Worm (Caenorhabditis elegans) whole organism, late embryonic: Measurements from ENCODE around the gene clc-7.

ENCODE experiments used
- C38D4.7 ChIP-seq: fragments of 200-800 bp; sonication (Bioruptor generic); optimal IDR thresholded peaks from 2 replicates; lab custom pipeline; 2018; ENCODE audit warnings: mild to moderate bottlenecking, missing genetic modification characterization, moderate library complexity, missing compliant biosample characterization
- K02D7.2 ChIP-seq: sonication (generic microtip); optimal IDR thresholded peaks from 2 replicates; lab custom pipeline; 2017; ENCODE audit warnings: mild to moderate bottlenecking, missing genetic modification characterization, missing compliant biosample characterization
- Y22D7AL.16 ChIP-seq: sonication (generic microtip); optimal IDR thresholded peaks from 2 replicates; lab custom pipeline; 2016; ENCODE audit warnings: missing genetic modification characterization, missing compliant biosample characterization
- ceh-14 ChIP-seq: sonication (generic microtip); optimal IDR thresholded peaks from 2 replicates; lab custom pipeline; 2016; ENCODE audit warnings: missing genotype, missing genetic modification characterization, missing compliant biosample characterization
- ceh-18 ChIP-seq: sonication (generic microtip); optimal IDR thresholded peaks from 2 replicates; lab custom pipeline; 2016; ENCODE audit warnings: missing genetic modification characterization, missing compliant biosample characterization
- ceh-31 ChIP-seq: sonication (generic microtip); optimal IDR thresholded peaks from 2 replicates; lab custom pipeline; 2016; ENCODE audit warnings: missing genetic modification characterization, missing compliant biosample characterization
- ceh-45 ChIP-seq: fragments of 200-800 bp; sonication (Bioruptor generic); IDR thresholded peaks from 2 replicates; pipeline ENCODE4 v1.3.6; 2022; ENCODE audit warnings: missing genetic modification reagents, missing genetic modification characterization, missing compliant biosample characterization
- ceh-48 ChIP-seq: sonication (generic microtip); optimal IDR thresholded peaks from 2 replicates; lab custom pipeline; 2016; ENCODE audit warnings: missing genetic modification characterization, inconsistent platforms, missing compliant biosample characterization
- che-1 ChIP-seq: sonication (generic microtip); optimal IDR thresholded peaks from 2 replicates; lab custom pipeline; 2016; ENCODE audit warnings: mild to moderate bottlenecking, missing genetic modification characterization, missing compliant biosample characterization
- dve-1 ChIP-seq: sonication (generic microtip); optimal IDR thresholded peaks from 2 replicates; lab custom pipeline; 2017; ENCODE audit warnings: antibody characterized with exemption, mild to moderate bottlenecking, missing genetic modification characterization, missing compliant biosample characterization
- elt-4 ChIP-seq: sonication (generic microtip); optimal IDR thresholded peaks from 2 replicates; lab custom pipeline; 2016; ENCODE audit warnings: missing genetic modification characterization, missing compliant biosample characterization
- ets-4 ChIP-seq: sonication (generic microtip); optimal IDR thresholded peaks from 2 replicates; lab custom pipeline; 2016; ENCODE audit warnings: missing genetic modification characterization, missing compliant biosample characterization
- fax-1 ChIP-seq: sonication (generic microtip); optimal IDR thresholded peaks from 2 replicates; lab custom pipeline; 2016; ENCODE audit warnings: missing genotype, missing genetic modification characterization, missing compliant biosample characterization
- fkh-10 ChIP-seq: fragments of 150-350 bp; optimal IDR thresholded peaks from 2 replicates; lab custom pipeline; 2014; ENCODE audit warnings: missing biosample characterization, missing genetic modification reagents, missing genetic modification characterization
- fkh-6 ChIP-seq: sonication (generic microtip); optimal IDR thresholded peaks from 2 replicates; lab custom pipeline; 2016; ENCODE audit warnings: missing genetic modification characterization, missing compliant biosample characterization
- hlh-13 ChIP-seq: fragments of 200-800 bp; sonication (Bioruptor generic); optimal IDR thresholded peaks from 2 replicates; lab custom pipeline; 2018; ENCODE audit warnings: mild to moderate bottlenecking, missing genetic modification characterization, missing compliant biosample characterization
- hlh-15 ChIP-seq: sonication (generic microtip); optimal IDR thresholded peaks from 2 replicates; lab custom pipeline; 2016; ENCODE audit warnings: missing genetic modification characterization, missing compliant biosample characterization
- hlh-6 ChIP-seq: sonication (generic microtip); optimal IDR thresholded peaks from 2 replicates; lab custom pipeline; 2016; ENCODE audit warnings: missing genotype, missing genetic modification characterization, missing compliant biosample characterization
- hlh-8 ChIP-seq: sonication (generic microtip); optimal IDR thresholded peaks from 2 replicates; lab custom pipeline; 2016; ENCODE audit warnings: missing genotype, missing genetic modification characterization, missing compliant biosample characterization
- madf-2 ChIP-seq: sonication (generic microtip); optimal IDR thresholded peaks from 2 replicates; lab custom pipeline; 2017; ENCODE audit warnings: missing genetic modification characterization, missing compliant biosample characterization
- mec-3 ChIP-seq: sonication (generic microtip); optimal IDR thresholded peaks from 2 replicates; lab custom pipeline; 2016; ENCODE audit warnings: borderline replicate concordance, missing genetic modification characterization, missing compliant biosample characterization
- nfya-1 ChIP-seq: sonication (generic microtip); optimal IDR thresholded peaks from 2 replicates; lab custom pipeline; 2017; ENCODE audit warnings: missing genetic modification characterization, mild to moderate bottlenecking, missing compliant biosample characterization, antibody characterized with exemption, moderate library complexity
- npax-4 ChIP-seq: sonication (generic microtip); optimal IDR thresholded peaks from 2 replicates; lab custom pipeline; 2016; ENCODE audit warnings: missing genetic modification characterization, missing compliant biosample characterization
- odd-2 ChIP-seq: sonication (generic microtip); optimal IDR thresholded peaks from 2 replicates; lab custom pipeline; 2017; ENCODE audit warnings: antibody characterized with exemption, mild to moderate bottlenecking, missing genetic modification characterization, missing compliant biosample characterization
- pag-3 ChIP-seq: sonication (generic microtip); optimal IDR thresholded peaks from 2 replicates; lab custom pipeline; 2016; ENCODE audit warnings: missing compliant biosample characterization, missing genetic modification characterization, borderline replicate concordance
- pha-2 ChIP-seq: sonication (generic microtip); optimal IDR thresholded peaks from 2 replicates; lab custom pipeline; 2017; ENCODE audit warnings: mild to moderate bottlenecking, missing genetic modification characterization, missing compliant biosample characterization
- pha-4 ChIP-seq: fragments of 150-350 bp; optimal IDR thresholded peaks from 2 replicates; lab custom pipeline; 2018; ENCODE audit warnings: missing biosample characterization, missing genetic modification reagents, missing genetic modification characterization
- ref-2 ChIP-seq: sonication (generic microtip); optimal IDR thresholded peaks from 2 replicates; lab custom pipeline; 2016; ENCODE audit warnings: missing genetic modification characterization, missing compliant biosample characterization
- rnt-1 ChIP-seq: sonication (generic microtip); optimal IDR thresholded peaks from 2 replicates; lab custom pipeline; 2016; ENCODE audit warnings: missing genetic modification characterization, missing compliant biosample characterization
- sox-2 ChIP-seq: fragments of 200-800 bp; sonication (Bioruptor generic); IDR thresholded peaks from 2 replicates; pipeline ENCODE4 v1.3.6; 2022; ENCODE audit warnings: missing genetic modification reagents, missing genetic modification characterization, missing compliant biosample characterization
- tbx-7 ChIP-seq: sonication (generic microtip); optimal IDR thresholded peaks from 2 replicates; lab custom pipeline; 2016; ENCODE audit warnings: missing genotype, missing genetic modification characterization, missing compliant biosample characterization
- ttx-3 ChIP-seq: sonication (generic microtip); optimal IDR thresholded peaks from 2 replicates; lab custom pipeline; 2016; ENCODE audit warnings: missing genetic modification reagents, missing genetic modification characterization, missing compliant biosample characterization
- unc-3 ChIP-seq, 2 experiments: fragments of 200-800 bp in 1 of 2; sonication (Bioruptor generic) in 1 of 2; sonication (generic microtip) in 1 of 2; conservative IDR thresholded peaks in 1 of 2; optimal IDR thresholded peaks in 1 of 2; 2 replicates each; pipeline versions ENCODE4 v1.3.6 to Lab custom; 2016 to 2022; ENCODE audit warnings: missing compliant biosample characterization in 2 of 2, missing genetic modification characterization in 2 of 2, missing genetic modification reagents in 1 of 2
- unc-42 ChIP-seq: sonication (generic microtip); optimal IDR thresholded peaks from 2 replicates; lab custom pipeline; 2016; ENCODE audit warnings: missing genotype, missing genetic modification characterization, missing compliant biosample characterization
- unc-55 ChIP-seq: sonication (generic microtip); optimal IDR thresholded peaks from 2 replicates; lab custom pipeline; 2017; ENCODE audit warnings: missing biosample characterization, missing genetic modification reagents, missing genetic modification characterization
- unc-86 ChIP-seq: sonication (generic microtip); optimal IDR thresholded peaks from 2 replicates; lab custom pipeline; 2016; ENCODE audit warnings: missing genetic modification characterization, missing compliant biosample characterization
- zip-5 ChIP-seq: sonication (generic microtip); optimal IDR thresholded peaks from 2 replicates; lab custom pipeline; 2016; ENCODE audit warnings: missing genetic modification characterization, missing compliant biosample characterization
- ztf-16 ChIP-seq: sonication (generic microtip); optimal IDR thresholded peaks from 2 replicates; lab custom pipeline; 2017; ENCODE audit warnings: missing genetic modification characterization, missing compliant biosample characterization

clc-7 gene

DNA sequence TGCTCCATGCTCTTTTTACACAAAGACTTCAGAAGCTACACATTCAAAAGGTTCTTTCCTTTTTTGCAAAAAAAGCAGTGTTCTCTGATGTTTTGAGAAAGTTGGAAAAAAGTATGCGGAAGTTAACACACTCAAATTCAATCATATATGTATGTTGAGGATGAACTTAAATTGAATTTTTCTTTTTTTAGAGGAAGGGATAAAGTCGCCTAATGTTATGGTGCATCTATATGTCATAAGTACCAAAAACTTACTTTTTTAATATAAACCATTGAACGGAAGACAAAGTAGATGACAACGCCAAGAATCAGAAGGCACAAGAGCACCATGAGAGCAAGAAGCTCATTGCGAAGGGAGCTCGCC, 39.3 kb upstream of the clc-7 start:
- TF ChIP-seq C38D4.7 (GFP tag; lab: Kevin White, UChicago) (no peak), ets-4 (tag; lab: Kevin White, UChicago) (no peak), ttx-3 (tag; lab: Kevin White, UChicago) (no peak), unc-55 (GFP tag; lab: Kevin White, UChicago) (no peak), fkh-10 (GFP tag; lab: Kevin White, UChicago) (no peak), unc-86 (no peak), hlh-6 (no peak), pag-3 (tag; lab: Kevin White, UChicago) (no peak), fax-1 (tag; lab: Kevin White, UChicago) (no peak), pha-2 (tag; lab: Kevin White, UChicago) (no peak), madf-2 (no peak), Y22D7AL.16 (tag; lab: Kevin White, UChicago) (no peak), che-1 (tag; lab: Kevin White, UChicago) (no peak)

DNA sequence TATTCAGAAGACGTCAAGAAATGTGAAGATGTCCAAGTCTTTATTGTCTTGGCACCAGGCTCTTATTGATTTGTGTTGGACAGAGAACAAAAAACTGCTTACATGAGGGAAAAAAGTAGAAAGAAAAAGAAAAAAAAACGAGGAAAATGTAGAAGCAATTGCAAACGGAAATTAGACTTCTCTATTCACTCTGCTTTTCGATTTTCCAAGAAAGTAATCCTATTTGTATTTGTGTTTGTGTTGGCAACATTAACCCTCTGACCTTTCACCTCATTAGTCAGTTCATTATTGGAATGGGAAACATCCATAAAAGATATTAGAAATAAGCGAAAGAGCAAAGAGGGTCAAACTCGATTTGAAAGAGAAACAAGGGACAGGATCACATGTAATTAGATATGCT, 36.2 kb upstream of the clc-7 start:
- TF ChIP-seq K02D7.2 (tag; lab: Kevin White, UChicago) (no peak), unc-55 (GFP tag; lab: Kevin White, UChicago) (no peak), ztf-16 (tag; lab: Kevin White, UChicago) (no peak), dve-1 (tag; lab: Kevin White, UChicago) (no peak), unc-42 (tag; lab: Kevin White, UChicago) (peak; percentile 98)

DNA sequence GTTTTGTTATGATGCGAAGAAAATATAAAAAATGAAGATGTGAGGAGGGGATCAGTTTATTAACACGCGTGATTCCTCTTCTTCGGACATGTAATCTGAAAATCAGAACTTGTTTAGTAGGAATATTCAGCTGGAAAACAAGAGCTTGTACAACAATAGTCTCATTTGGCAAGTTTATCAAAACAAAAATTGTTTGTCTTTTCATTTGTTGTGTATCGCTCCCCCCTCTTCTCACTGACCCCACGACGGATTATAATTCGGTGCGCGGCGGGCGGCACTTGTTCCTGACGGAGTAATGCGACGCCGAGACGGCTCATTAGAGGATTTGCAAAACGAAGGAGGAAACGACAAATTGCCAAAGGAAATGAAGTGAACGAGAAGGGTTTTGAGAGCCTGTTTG, 34.0 kb upstream of the clc-7 start, which contains the start of gene ZC449.4:
ZC449.4 (minus strand) TSS at position 101 of the 400 bp plus-strand sequence.
- TF ChIP-seq odd-2 = no peak
- TF ChIP-seq unc-42 (tag; lab: Kevin White, UChicago) = no peak
- TF ChIP-seq ref-2 (tag; lab: Kevin White, UChicago) = no peak
- TF ChIP-seq hlh-6 = no peak
- no peak for TF ChIP-seq ceh-18 (tag; lab: Kevin White, UChicago)
- TF ChIP-seq ceh-45 = no peak
- no peak for TF ChIP-seq hlh-8 (tag; lab: Kevin White, UChicago)
- TF ChIP-seq sox-2 (GFP tag; lab: Robert Waterston, UW) = no peak
- no peak for TF ChIP-seq nfya-1 (tag; lab: Kevin White, UChicago)
- no peak for TF ChIP-seq rnt-1 (tag; lab: Kevin White, UChicago)
- TF ChIP-seq unc-3 (GFP tag; conservative IDR thresholded peaks at IDR 0.05; lab: Robert Waterston, UW) = no peak
- TF ChIP-seq unc-3 (tag; optimal IDR thresholded peaks at IDR 0.05; lab: Kevin White, UChicago) = no peak
- no peak for TF ChIP-seq zip-5
- TF ChIP-seq ceh-14 (tag; lab: Kevin White, UChicago) = no peak
- no peak for TF ChIP-seq hlh-13 (GFP tag; lab: Kevin White, UChicago)
- no peak for TF ChIP-seq ceh-48
- no peak for TF ChIP-seq mec-3 (tag; lab: Kevin White, UChicago)
- TF ChIP-seq hlh-15 (tag; lab: Kevin White, UChicago) = no peak
- TF ChIP-seq npax-4 (tag; lab: Kevin White, UChicago) = no peak
- TF ChIP-seq Y22D7AL.16 (tag; lab: Kevin White, UChicago) = no peak

DNA sequence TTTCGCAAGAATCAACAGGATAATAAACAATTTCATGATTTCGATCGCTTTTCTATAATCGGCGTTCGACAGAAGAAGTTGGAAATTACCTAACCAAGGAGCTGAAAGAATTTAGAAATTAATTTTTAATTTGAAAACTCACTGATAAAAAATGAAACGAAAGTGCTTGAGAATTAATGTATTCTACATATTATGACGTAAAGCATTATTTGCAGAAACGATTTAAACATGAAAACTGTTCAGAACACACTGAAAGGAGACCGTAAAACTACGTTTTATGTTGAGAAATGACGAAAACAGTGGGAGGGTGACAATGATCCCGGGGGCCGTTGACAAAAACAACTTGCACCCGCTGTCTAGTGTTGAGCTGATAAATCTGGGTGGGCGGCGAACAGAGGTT, 30.2 kb upstream of the clc-7 start, which contains the start of gene ZC449.5:
ZC449.5 (minus strand) TSS at position 101 of the 400 bp plus-strand sequence.
- TF ChIP-seq sox-2 (GFP tag; lab: Robert Waterston, UW) (no peak), hlh-15 (tag; lab: Kevin White, UChicago) (no peak), pha-4 (tag; lab: Kevin White, UChicago) (no peak), elt-4 (tag; lab: Kevin White, UChicago) (no peak), fkh-6 (tag; lab: Kevin White, UChicago) (no peak), ceh-31 (tag; lab: Kevin White, UChicago) (no peak), tbx-7 (tag; lab: Kevin White, UChicago) (no peak)
- TF ChIP-seq, all 69 proteins: peak for 0
